Worm (Caenorhabditis elegans): ENCODE data around the gene F26F2.7.

- TF ChIP-seq lin-15B (tag; optimal IDR thresholded peaks at IDR 0.05) (no peak), ceh-28 (tag; optimal IDR thresholded peaks at IDR 0.05) (no peak), ztf-11 (tag; optimal IDR thresholded peaks at IDR 0.05) (no peak), zag-1 (tag; optimal IDR thresholded peaks at IDR 0.05) (no peak), pha-4 (tag; optimal IDR thresholded peaks at IDR 0.05) (no peak), unc-62 (GFP tag; optimal IDR thresholded peaks at IDR 0.05) (no peak), nhr-237 (tag; optimal IDR thresholded peaks at IDR 0.05) (no peak), elt-2 (tag; optimal IDR thresholded peaks at IDR 0.05) (no peak), snpc-4 (tag; optimal IDR thresholded peaks at IDR 0.05) (no peak), elt-3 (tag; optimal IDR thresholded peaks at IDR 0.05) (no peak), lin-39 (tag; optimal IDR thresholded peaks at IDR 0.05) (no peak), nfya-1 (tag; optimal IDR thresholded peaks at IDR 0.05; ENCODE audit: insufficient read depth) (no peak)
Observed at ce11 chrV:20539055-20539454, 41.7 kb upstream of the F26F2.7 start, which contains the start of gene Y38H6C.16.
